Worm (Caenorhabditis elegans) whole organism, L4 larva: ENCODE results near the gene F56H11.2.

Source experiments
- attf-4 ChIP-seq: sonication (generic microtip); optimal IDR thresholded peaks from 3 replicates; lab custom pipeline; 2017; ENCODE audit warnings: missing biosample characterization, missing genetic modification characterization
- ceh-62 ChIP-seq: sonication (generic microtip); optimal IDR thresholded peaks from 2 replicates; lab custom pipeline; 2017; ENCODE audit warnings: missing biosample characterization, missing genetic modification characterization
- lir-3 ChIP-seq: sonication (generic microtip); optimal IDR thresholded peaks from 2 replicates; lab custom pipeline; 2016; ENCODE audit warnings: mild to moderate bottlenecking, missing genetic modification characterization, missing compliant biosample characterization
- nhr-102 ChIP-seq: sonication (generic microtip); optimal IDR thresholded peaks from 2 replicates; lab custom pipeline; 2016; ENCODE audit warnings: mild to moderate bottlenecking, missing genetic modification characterization, moderate library complexity, missing compliant biosample characterization
- snpc-4 ChIP-seq: fragments of 150-350 bp; optimal IDR thresholded peaks from 2 replicates; lab custom pipeline; 2014; ENCODE audit warnings: missing biosample characterization, missing genetic modification characterization
- unc-62 ChIP-seq, 3 experiments: fragments of 150-350 bp in 1 of 3; sonication (generic microtip); optimal IDR thresholded peaks in 2 of 3; peaks in 1 of 3; 1 replicate in 1 of 3; 2 replicates in 2 of 3; lab custom pipeline; 2014 to 2017; ENCODE audit warnings: missing biosample characterization in 3 of 3, missing genetic modification characterization in 3 of 3, missing genetic modification reagents in 3 of 3, missing genotype in 1 of 3
- ztf-11 ChIP-seq: fragments of 150-350 bp; optimal IDR thresholded peaks from 2 replicates; lab custom pipeline; 2014; ENCODE audit warnings: missing biosample characterization, missing genetic modification characterization

DNA sequence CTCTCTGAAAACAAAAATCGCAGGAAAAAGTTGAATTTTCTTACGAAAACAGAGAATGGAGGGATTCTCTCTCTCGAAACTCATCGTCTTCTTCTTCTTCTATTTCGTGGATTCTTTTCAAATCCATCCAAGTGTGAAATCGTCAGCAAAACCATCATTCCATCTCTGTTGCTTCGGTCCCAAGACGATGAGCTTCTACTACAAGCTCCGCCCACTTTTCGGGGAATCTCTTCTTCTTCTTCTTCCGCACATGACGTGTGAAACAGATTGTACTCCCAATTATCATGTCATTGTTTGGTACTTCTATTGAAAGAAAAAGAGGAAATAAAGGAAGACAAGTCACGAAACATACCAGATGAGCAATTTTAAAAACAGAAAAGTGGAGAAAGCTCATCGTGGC is 9.8 kb downstream of the F56H11.2 start:
- no peak for TF ChIP-seq nhr-102 (tag; lab: Kevin White, UChicago)
- no peak for TF ChIP-seq snpc-4 (tag; lab: Kevin White, UChicago)
- TF ChIP-seq ceh-62 (tag; lab: Kevin White, UChicago), result no peak
- no peak for TF ChIP-seq ztf-11
- no peak for TF ChIP-seq lir-3 (tag; lab: Kevin White, UChicago)
- no peak for TF ChIP-seq attf-4
- no peak for TF ChIP-seq unc-62 (GFP tag; optimal IDR thresholded peaks at IDR 0.05 in 1 of 2; lab: Kevin White, UChicago)
- TF ChIP-seq unc-62 (tag; optimal IDR thresholded peaks at IDR 0.05; lab: Kevin White, UChicago), result no peak
